Worm (Caenorhabditis elegans) whole organism, L2 larva: ENCODE results near the gene irld-57.

Experiments used
- C34F6.9 ChIP-seq: fragments of 150-350 bp; optimal IDR thresholded peaks from 2 replicates; lab custom pipeline; 2014; ENCODE audit warnings: missing biosample characterization, missing genetic modification characterization
- blmp-1 ChIP-seq: sonication (generic microtip); optimal IDR thresholded peaks from 2 replicates; lab custom pipeline; 2017; ENCODE audit warnings: missing genetic modification characterization, mild to moderate bottlenecking, missing compliant biosample characterization, antibody characterized with exemption, moderate library complexity; ENCODE audit not compliant: insufficient read depth
- ceh-16 ChIP-seq: fragments of 150-350 bp; optimal IDR thresholded peaks from 2 replicates; lab custom pipeline; 2014; ENCODE audit warnings: missing biosample characterization, missing genetic modification characterization
- crh-2 ChIP-seq: sonication (generic microtip); optimal IDR thresholded peaks from 2 replicates; lab custom pipeline; 2017; ENCODE audit warnings: missing biosample characterization, missing genetic modification characterization
- elt-1 ChIP-seq: fragments of 150-350 bp; optimal IDR thresholded peaks from 2 replicates; lab custom pipeline; 2014; ENCODE audit warnings: missing biosample characterization, missing genetic modification characterization
- lin-39 ChIP-seq: fragments of 150-350 bp; optimal IDR thresholded peaks from 2 replicates; lab custom pipeline; 2014; ENCODE audit warnings: missing biosample characterization, missing genetic modification reagents, missing genetic modification characterization
- mdl-1 ChIP-seq, 2 experiments: fragments of 150-350 bp in 1 of 2; sonication (generic microtip) in 1 of 2; optimal IDR thresholded peaks; 2 replicates each; lab custom pipeline; 2017; ENCODE audit warnings: missing biosample characterization in 2 of 2, missing genetic modification characterization in 2 of 2
- nhr-77 ChIP-seq: fragments of 150-350 bp; optimal IDR thresholded peaks from 2 replicates; lab custom pipeline; 2014; ENCODE audit warnings: missing biosample characterization, missing genetic modification characterization
- sma-3 ChIP-seq: sonication (generic microtip); optimal IDR thresholded peaks from 2 replicates; lab custom pipeline; 2016; ENCODE audit warnings: missing genetic modification reagents, missing genetic modification characterization, missing compliant biosample characterization
- snpc-4 ChIP-seq: fragments of 150-350 bp; optimal IDR thresholded peaks from 2 replicates; lab custom pipeline; 2014; ENCODE audit warnings: missing biosample characterization, missing genetic modification characterization
- unc-55 ChIP-seq: fragments of 150-350 bp; sonication (generic microtip); optimal IDR thresholded peaks from 3 replicates; lab custom pipeline; 2014; ENCODE audit warnings: missing biosample characterization, missing genetic modification reagents, missing genetic modification characterization
- zag-1 ChIP-seq: fragments of 150-350 bp; optimal IDR thresholded peaks from 2 replicates; lab custom pipeline; 2014; ENCODE audit warnings: missing biosample characterization, missing genetic modification characterization

Gene irld-57

ce11 chrV:15674899-15675298, 51.6 kb downstream of the irld-57 start:
- TF ChIP-seq sma-3 (GFP tag; lab: Kevin White, UChicago), result no peak
- no peak for TF ChIP-seq elt-1 (tag; lab: Kevin White, UChicago)
- no peak for TF ChIP-seq lin-39 (tag; lab: Kevin White, UChicago)
- no peak for TF ChIP-seq snpc-4 (tag; lab: Kevin White, UChicago)
- no peak for TF ChIP-seq unc-55
- TF ChIP-seq ceh-16 (tag; lab: Kevin White, UChicago), result no peak
- no peak for TF ChIP-seq blmp-1 (tag; lab: Kevin White, UChicago)
- TF ChIP-seq nhr-77 (tag; lab: Kevin White, UChicago), result no peak
- TF ChIP-seq zag-1 (tag; lab: Kevin White, UChicago), result no peak
- TF ChIP-seq mdl-1 (tag; optimal IDR thresholded peaks at IDR 0.05; lab: Kevin White, UChicago), result no peak
- no peak for TF ChIP-seq C34F6.9 (tag; lab: Kevin White, UChicago)
- no peak for TF ChIP-seq crh-2 (tag; lab: Kevin White, UChicago)
